Worm (Caenorhabditis elegans) whole organism, early embryonic: ENCODE results near the gene ttll-12.

Source experiments
- ama-1 ChIP-seq: fragments of 150-350 bp; optimal IDR thresholded peaks from 2 replicates; lab custom pipeline; 2014
- ceh-13 ChIP-seq: fragments of 200-800 bp; sonication (Bioruptor generic); optimal IDR thresholded peaks from 2 replicates; lab custom pipeline; 2018; ENCODE audit warnings: mild to moderate bottlenecking, missing genetic modification characterization, missing compliant biosample characterization
- ets-7 ChIP-seq: sonication (generic microtip); optimal IDR thresholded peaks from 2 replicates; lab custom pipeline; 2016; ENCODE audit warnings: missing genotype, missing genetic modification characterization, missing compliant biosample characterization
- flt-1 ChIP-seq: fragments of 200-800 bp; sonication (Bioruptor generic); IDR thresholded peaks from 2 replicates; pipeline ENCODE4 v1.3.6; 2022; ENCODE audit warnings: missing genetic modification characterization, missing compliant biosample characterization
- hmg-4 ChIP-seq: fragments of 200-800 bp; sonication (Bioruptor generic); optimal IDR thresholded peaks from 2 replicates; lab custom pipeline; 2018; ENCODE audit warnings: mild to moderate bottlenecking, missing genetic modification characterization, missing compliant biosample characterization
- tbx-11 ChIP-seq: fragments of 200-800 bp; sonication (Bioruptor generic); IDR thresholded peaks from 2 replicates; pipeline ENCODE4 v1.3.6; 2022; ENCODE audit warnings: missing genetic modification characterization, missing compliant biosample characterization

- TF ChIP-seq ets-7 (tag; lab: Kevin White, UChicago) (no peak), flt-1 (GFP tag; lab: Robert Waterston, UW) (no peak), tbx-11 (no peak), ceh-13 (GFP tag; lab: Kevin White, UChicago) (no peak), hmg-4 (GFP tag; lab: Kevin White, UChicago) (no peak), ama-1 (lab: Kevin White, UChicago) (no peak)
Observed at ce11 chrII:9323660-9324059, 15.1 kb upstream of the ttll-12 start, which contains the start of gene egli-1.
